Worm (Caenorhabditis elegans) whole organism, young adult: ENCODE results near the gene kvs-3.
A peak's percentile ranks its signal among the peaks of the same experiment; 100 is the strongest.

Experiments
- B0261.1 ChIP-seq: sonication (generic microtip); optimal IDR thresholded peaks from 2 replicates; lab custom pipeline; 2016; ENCODE audit warnings: mild to moderate bottlenecking, missing genetic modification characterization, moderate library complexity, missing compliant biosample characterization
- B0336.3 ChIP-seq: fragments of 200-800 bp; sonication (Bioruptor generic); IDR thresholded peaks from 2 replicates; pipeline ENCODE4 v1.3.6; 2022; ENCODE audit warnings: missing genetic modification characterization, missing compliant biosample characterization
- C06A6.2 ChIP-seq: fragments of 200-800 bp; sonication (Bioruptor generic); conservative IDR thresholded peaks from 2 replicates; pipeline ENCODE4 v1.3.6; 2022; ENCODE audit warnings: missing genetic modification characterization, missing compliant biosample characterization
- C17E4.6 ChIP-seq: fragments of 200-800 bp; sonication (Bioruptor generic); IDR thresholded peaks from 2 replicates; pipeline ENCODE4 v1.3.6; 2022; ENCODE audit warnings: missing genetic modification reagents, missing genetic modification characterization, missing compliant biosample characterization
- F10E7.11 ChIP-seq: sonication (generic microtip); optimal IDR thresholded peaks from 2 replicates; lab custom pipeline; 2017; ENCODE audit warnings: mild to moderate bottlenecking, missing genetic modification characterization, moderate library complexity, missing compliant biosample characterization
- F22D6.2 ChIP-seq: sonication (generic microtip); optimal IDR thresholded peaks from 2 replicates; lab custom pipeline; 2016; ENCODE audit warnings: mild to moderate bottlenecking, missing genetic modification characterization, missing compliant biosample characterization
- F23B12.7 ChIP-seq: sonication (generic microtip); optimal IDR thresholded peaks from 2 replicates; lab custom pipeline; 2017; ENCODE audit warnings: missing genetic modification characterization, mild to moderate bottlenecking, missing compliant biosample characterization, antibody characterized with exemption, moderate library complexity; ENCODE audit not compliant: insufficient read depth
- F33H1.4 ChIP-seq: fragments of 200-800 bp; sonication (Bioruptor generic); IDR thresholded peaks from 2 replicates; pipeline ENCODE4 v1.3.6; 2022; ENCODE audit warnings: missing genetic modification reagents, missing genetic modification characterization, missing compliant biosample characterization
- F37B4.10 ChIP-seq: fragments of 200-800 bp; sonication (Bioruptor generic); IDR thresholded peaks from 2 replicates; pipeline ENCODE4 v1.3.6; 2022; ENCODE audit warnings: missing genetic modification characterization, missing compliant biosample characterization
- K12H6.12 ChIP-seq: fragments of 200-800 bp; sonication (Bioruptor generic); optimal IDR thresholded peaks from 2 replicates; lab custom pipeline; 2018; ENCODE audit warnings: mild to moderate bottlenecking, missing genetic modification characterization, missing compliant biosample characterization
- T07F8.4 ChIP-seq: sonication (generic microtip); optimal IDR thresholded peaks from 2 replicates; lab custom pipeline; 2016; ENCODE audit warnings: mild to moderate bottlenecking, missing genetic modification characterization, moderate library complexity, missing compliant biosample characterization
- T26A5.8 ChIP-seq: sonication (generic microtip); optimal IDR thresholded peaks from 2 replicates; lab custom pipeline; 2016; ENCODE audit warnings: missing genetic modification characterization, missing compliant biosample characterization
- Y53G8AR.9 ChIP-seq: fragments of 200-800 bp; sonication (Bioruptor generic); conservative IDR thresholded peaks from 2 replicates; pipeline ENCODE4 v1.3.6; 2022; ENCODE audit warnings: missing genetic modification reagents, missing genetic modification characterization, missing compliant biosample characterization
- Y56A3A.18 ChIP-seq: fragments of 200-800 bp; sonication (Bioruptor generic); IDR thresholded peaks from 2 replicates; pipeline ENCODE4 v1.3.6; 2022; ENCODE audit warnings: missing genetic modification reagents, missing genetic modification characterization, missing compliant biosample characterization
- ama-1 ChIP-seq, 3 experiments: fragments of 150-350 bp in 1 of 3; sonication (generic microtip) in 2 of 3; optimal IDR thresholded peaks; 2 replicates each; lab custom pipeline; 2014 to 2018; ENCODE audit warnings: missing biosample characterization in 2 of 3, missing genetic modification characterization in 2 of 3, missing genetic modification reagents in 2 of 3
- aptf-2 ChIP-seq: fragments of 200-800 bp; sonication (Bioruptor generic); conservative IDR thresholded peaks from 2 replicates; pipeline ENCODE4 v1.3.6; 2022; ENCODE audit warnings: missing genetic modification reagents, missing genetic modification characterization, missing compliant biosample characterization
- attf-5 ChIP-seq: fragments of 200-800 bp; sonication (Bioruptor generic); optimal IDR thresholded peaks from 2 replicates; lab custom pipeline; 2018; ENCODE audit warnings: mild to moderate bottlenecking, missing genetic modification characterization, missing compliant biosample characterization
- bed-1 ChIP-seq: fragments of 200-800 bp; sonication (Bioruptor generic); IDR thresholded peaks from 2 replicates; pipeline ENCODE4 v1.3.6; 2022; ENCODE audit warnings: missing genetic modification reagents, missing genetic modification characterization, missing compliant biosample characterization
- bed-2 ChIP-seq: fragments of 200-800 bp; sonication (Bioruptor generic); IDR thresholded peaks from 2 replicates; pipeline ENCODE4 v1.3.6; 2022; ENCODE audit warnings: missing genetic modification reagents, missing genetic modification characterization, missing compliant biosample characterization
- ccch-3 ChIP-seq: fragments of 200-800 bp; sonication (Bioruptor generic); optimal IDR thresholded peaks from 2 replicates; lab custom pipeline; 2018; ENCODE audit warnings: mild to moderate bottlenecking, missing genetic modification characterization, missing compliant biosample characterization
- ceh-100 ChIP-seq: fragments of 200-800 bp; sonication (Bioruptor generic); IDR thresholded peaks from 2 replicates; pipeline ENCODE4 v1.3.6; 2022; ENCODE audit warnings: missing genetic modification reagents, missing genetic modification characterization, missing compliant biosample characterization
- ceh-40 ChIP-seq: fragments of 200-800 bp; sonication (Bioruptor generic); IDR thresholded peaks from 2 replicates; pipeline ENCODE4 v1.3.6; 2022; ENCODE audit warnings: missing genetic modification characterization, missing compliant biosample characterization
- ceh-79 ChIP-seq: sonication (generic microtip); optimal IDR thresholded peaks from 2 replicates; lab custom pipeline; 2017; ENCODE audit warnings: mild to moderate bottlenecking, missing genetic modification characterization, missing compliant biosample characterization
- ceh-91 ChIP-seq: fragments of 200-800 bp; sonication (Bioruptor generic); IDR thresholded peaks from 2 replicates; pipeline ENCODE4 v1.3.6; 2022; ENCODE audit warnings: missing genetic modification reagents, missing genetic modification characterization, missing compliant biosample characterization
- die-1 ChIP-seq: sonication (generic microtip); optimal IDR thresholded peaks from 2 replicates; lab custom pipeline; 2016; ENCODE audit warnings: missing genotype, mild to moderate bottlenecking, missing genetic modification characterization, missing compliant biosample characterization
- dox-1 ChIP-seq: fragments of 200-800 bp; sonication (Bioruptor generic); IDR thresholded peaks from 2 replicates; pipeline ENCODE4 v1.3.6; 2022; ENCODE audit warnings: missing genetic modification reagents, missing genetic modification characterization, missing compliant biosample characterization
- dpl-1 ChIP-seq: fragments of 150-350 bp; optimal IDR thresholded peaks from 2 replicates; lab custom pipeline; 2014; ENCODE audit warnings: missing biosample characterization, missing genetic modification reagents, missing genetic modification characterization
- egl-44 ChIP-seq: fragments of 200-800 bp; sonication (Bioruptor generic); IDR thresholded peaks from 2 replicates; pipeline ENCODE4 v1.3.6; 2022; ENCODE audit warnings: missing genetic modification reagents, missing genetic modification characterization, missing compliant biosample characterization
- hmg-1.2 ChIP-seq: fragments of 200-800 bp; sonication (Bioruptor generic); IDR thresholded peaks from 2 replicates; pipeline ENCODE4 v1.3.6; 2022; ENCODE audit warnings: missing genetic modification reagents, missing genetic modification characterization, missing compliant biosample characterization
- lag-1 ChIP-seq: fragments of 200-800 bp; sonication (Bioruptor generic); IDR thresholded peaks from 2 replicates; pipeline ENCODE4 v1.3.6; 2022; ENCODE audit warnings: missing genetic modification reagents, missing genetic modification characterization, missing compliant biosample characterization
- let-526 ChIP-seq: fragments of 200-800 bp; sonication (Bioruptor generic); IDR thresholded peaks from 2 replicates; pipeline ENCODE4 v1.3.6; 2022; ENCODE audit warnings: missing genetic modification reagents, missing genetic modification characterization, missing compliant biosample characterization
- lin-26 ChIP-seq: fragments of 200-800 bp; sonication (Bioruptor generic); IDR thresholded peaks from 2 replicates; pipeline ENCODE4 v1.3.6; 2022; ENCODE audit warnings: missing genetic modification reagents, missing genetic modification characterization, missing compliant biosample characterization
- lin-35 ChIP-seq, 3 experiments: fragments of 150-350 bp in 2 of 3; sonication (generic microtip) in 1 of 3; optimal IDR thresholded peaks; 2 replicates each; lab custom pipeline; 2014 to 2018; ENCODE audit warnings: missing biosample characterization in 3 of 3, missing genetic modification characterization in 3 of 3, missing genetic modification reagents in 3 of 3
- madf-6 ChIP-seq: fragments of 200-800 bp; sonication (Bioruptor generic); IDR thresholded peaks from 2 replicates; pipeline ENCODE4 v1.3.6; 2022; ENCODE audit warnings: missing genetic modification reagents, missing genetic modification characterization, missing compliant biosample characterization
- madf-8 ChIP-seq: fragments of 200-800 bp; sonication (Bioruptor generic); conservative IDR thresholded peaks from 2 replicates; pipeline ENCODE4 v1.3.6; 2022; ENCODE audit warnings: missing genetic modification reagents, missing genetic modification characterization, missing compliant biosample characterization
- mcd-1 ChIP-seq: fragments of 200-800 bp; sonication (Bioruptor generic); IDR thresholded peaks from 2 replicates; pipeline ENCODE4 v1.3.6; 2022; ENCODE audit warnings: missing genetic modification reagents, missing genetic modification characterization, missing compliant biosample characterization
- mes-4 ChIP-seq: sonication (generic microtip); optimal IDR thresholded peaks from 2 replicates; lab custom pipeline; 2016; ENCODE audit warnings: missing genotype, missing genetic modification characterization, missing compliant biosample characterization
- nfya-1 ChIP-seq: sonication (generic microtip); optimal IDR thresholded peaks from 2 replicates; lab custom pipeline; 2017; ENCODE audit warnings: antibody characterized with exemption, missing compliant biosample characterization, missing genetic modification characterization, borderline replicate concordance; ENCODE audit not compliant: insufficient read depth
- nfyb-1 ChIP-seq: fragments of 200-800 bp; sonication (Bioruptor generic); IDR thresholded peaks from 2 replicates; pipeline ENCODE4 v1.3.6; 2022; ENCODE audit warnings: missing genetic modification reagents, missing genetic modification characterization, missing compliant biosample characterization
- nhr-179 ChIP-seq: sonication (generic microtip); optimal IDR thresholded peaks from 2 replicates; lab custom pipeline; 2016; ENCODE audit warnings: mild to moderate bottlenecking, missing genetic modification characterization, missing compliant biosample characterization
- sdz-38 ChIP-seq: sonication (generic microtip); optimal IDR thresholded peaks from 2 replicates; lab custom pipeline; 2016; ENCODE audit warnings: missing genotype, missing genetic modification characterization, missing compliant biosample characterization
- sea-2 ChIP-seq: fragments of 200-800 bp; sonication (Bioruptor generic); IDR thresholded peaks from 2 replicates; pipeline ENCODE4 v1.3.6; 2022; ENCODE audit warnings: missing genetic modification characterization, missing compliant biosample characterization
- tlf-1 ChIP-seq: fragments of 200-800 bp; sonication (Bioruptor generic); optimal IDR thresholded peaks from 2 replicates; lab custom pipeline; 2018; ENCODE audit warnings: mild to moderate bottlenecking, missing genetic modification characterization, missing compliant biosample characterization
- unc-62 ChIP-seq: fragments of 150-350 bp; optimal IDR thresholded peaks from 2 replicates; lab custom pipeline; 2014; ENCODE audit warnings: missing biosample characterization, missing genetic modification reagents, missing genetic modification characterization
- zim-3 ChIP-seq: sonication (generic microtip); optimal IDR thresholded peaks from 2 replicates; lab custom pipeline; 2017; ENCODE audit warnings: mild to moderate bottlenecking, missing genetic modification characterization, moderate library complexity, missing compliant biosample characterization
- ztf-25 ChIP-seq: fragments of 200-800 bp; sonication (Bioruptor generic); IDR thresholded peaks from 2 replicates; pipeline ENCODE4 v1.3.6; 2022; ENCODE audit warnings: missing genetic modification reagents, missing genetic modification characterization, missing compliant biosample characterization
- ztf-26 ChIP-seq: sonication (generic microtip); optimal IDR thresholded peaks from 2 replicates; lab custom pipeline; 2017; ENCODE audit warnings: missing genetic modification characterization, missing compliant biosample characterization
- ztf-28 ChIP-seq: fragments of 200-800 bp; sonication (Bioruptor generic); IDR thresholded peaks from 2 replicates; pipeline ENCODE4 v1.3.6; 2022; ENCODE audit warnings: missing genetic modification reagents, missing genetic modification characterization, missing compliant biosample characterization
- ztf-6 ChIP-seq: fragments of 200-800 bp; sonication (Bioruptor generic); IDR thresholded peaks from 2 replicates; pipeline ENCODE4 v1.3.6; 2022; ENCODE audit warnings: missing genetic modification reagents, missing genetic modification characterization, missing compliant biosample characterization

kvs-3 gene

ce11 chrV:9318046-9318445 lies at the start of gene kvs-3 (continued):
- no peak for TF ChIP-seq C17E4.6 (GFP tag; lab: Robert Waterston, UW)
- peak; percentile 82 for TF ChIP-seq T26A5.8
- peak; percentile 66 for TF ChIP-seq mes-4 (tag; lab: Kevin White, UChicago)
- TF ChIP-seq ceh-40: peak; percentile 90
- TF ChIP-seq bed-2: 0 out of 2 replicates have a peak, but pooled peaks have one; percentile 40
- peak; percentile 63 for TF ChIP-seq C06A6.2 (GFP tag; lab: Robert Waterston, UW)
- TF ChIP-seq dox-1 (GFP tag; lab: Robert Waterston, UW): no peak; the same call in 1 of the 2 replicates
- no peak for TF ChIP-seq F37B4.10
- TF ChIP-seq sdz-38: peak; percentile 10
- TF ChIP-seq madf-8 (GFP tag; lab: Robert Waterston, UW): no peak
- TF ChIP-seq ztf-25 (GFP tag; lab: Robert Waterston, UW): peak; percentile 91
- TF ChIP-seq F22D6.2: peak; percentile 27
- TF ChIP-seq let-526 (GFP tag; lab: Robert Waterston, UW): no peak
- peak; percentile 78 for TF ChIP-seq K12H6.12 (tag; lab: Kevin White, UChicago)
- TF ChIP-seq nhr-179: peak; percentile 46
- peak; percentile 18 for TF ChIP-seq dpl-1 (GFP tag; lab: Kevin White, UChicago)
- peak; percentile 53 for TF ChIP-seq ccch-3 (GFP tag; lab: Kevin White, UChicago)
- TF ChIP-seq Y56A3A.18 (GFP tag; lab: Robert Waterston, UW): no peak; the same call in 1 of the 2 replicates
- peak; percentile 95 for TF ChIP-seq B0261.1
- no peak for TF ChIP-seq aptf-2 (GFP tag; lab: Robert Waterston, UW)
- peak; percentile 92 for TF ChIP-seq nfyb-1 (GFP tag; lab: Robert Waterston, UW)
- TF ChIP-seq lag-1 (GFP tag; lab: Robert Waterston, UW): 0 out of 2 replicates have a peak, but pooled peaks have one; percentile 39
- peak; percentile 70 for TF ChIP-seq ztf-26 (tag; lab: Kevin White, UChicago)
- TF ChIP-seq F10E7.11 (tag; lab: Kevin White, UChicago): peak; percentile 72
- no peak for TF ChIP-seq nfya-1
- TF ChIP-seq sea-2 (GFP tag; lab: Robert Waterston, UW): 0 out of 2 replicates have a peak, but pooled peaks have one; percentile 70
- peak; percentile 79; the same call in 1 of the 2 replicates for TF ChIP-seq egl-44
- TF ChIP-seq ama-1 (optimal IDR thresholded peaks at IDR 0.05; lab: Kevin White, UChicago): no peak
- peak; percentile 67 to 68 for TF ChIP-seq ama-1 (GFP tag; optimal IDR thresholded peaks at IDR 0.05; lab: Kevin White, UChicago)
- TF ChIP-seq madf-6 (GFP tag; lab: Robert Waterston, UW): no peak; the same call in 1 of the 2 replicates
- peak; percentile 83 for TF ChIP-seq Y53G8AR.9 (GFP tag; lab: Robert Waterston, UW)
- TF ChIP-seq bed-1: 0 out of 2 replicates have a peak, but pooled peaks have one; percentile 14
- TF ChIP-seq F33H1.4 (GFP tag; lab: Robert Waterston, UW): no peak
- TF ChIP-seq ceh-91 (GFP tag; lab: Robert Waterston, UW): peak; percentile 40; the same call in 1 of the 2 replicates
- peak; percentile 85 for TF ChIP-seq die-1 (tag; lab: Kevin White, UChicago)
- peak; percentile 79 for TF ChIP-seq attf-5 (GFP tag; lab: Kevin White, UChicago)
- peak; percentile 51; the same call in 1 of the 2 replicates for TF ChIP-seq ztf-6 (GFP tag; lab: Robert Waterston, UW)
- TF ChIP-seq tlf-1: no peak
- peak; percentile 81 for TF ChIP-seq ceh-79
- peak; percentile 63 for TF ChIP-seq ceh-100 (GFP tag; lab: Robert Waterston, UW)
- TF ChIP-seq unc-62 (GFP tag; lab: Kevin White, UChicago): no peak
- peak; percentile 92 for TF ChIP-seq T07F8.4 (tag; lab: Kevin White, UChicago)
- peak; percentile 80 for TF ChIP-seq hmg-1.2 (GFP tag; lab: Robert Waterston, UW)
- TF ChIP-seq mcd-1 (GFP tag; lab: Robert Waterston, UW): no peak; the same call in 1 of the 2 replicates
- TF ChIP-seq ztf-28 (GFP tag; lab: Robert Waterston, UW): peak; percentile 92
- peak in 1 of 3 experiments; percentile 75 for TF ChIP-seq lin-35 (GFP tag; optimal IDR thresholded peaks at IDR 0.05; lab: Kevin White, UChicago)
- no peak for TF ChIP-seq zim-3 (tag; lab: Kevin White, UChicago)
- no peak for TF ChIP-seq B0336.3
- TF ChIP-seq lin-26 (GFP tag; lab: Robert Waterston, UW): no peak; the same call in 1 of the 2 replicates
- peak; percentile 62 for TF ChIP-seq F23B12.7
